Fruit fly (Drosophila melanogaster): ENCODE data around the gene CG34434.

- no peak for TF ChIP-seq kay (GFP tag; ENCODE audit: borderline replicate concordance)
- TF ChIP-seq CG5204 (GFP tag; optimal IDR thresholded peaks at IDR 0.05): no peak
- TF ChIP-seq CG33017 (tag; optimal IDR thresholded peaks at IDR 0.05): no peak
- no peak for TF ChIP-seq bab1 (GFP tag; optimal IDR thresholded peaks at IDR 0.05)
- no peak for TF ChIP-seq toe (GFP tag; optimal IDR thresholded peaks at IDR 0.05)
- TF ChIP-seq Mnt (GFP tag; optimal IDR thresholded peaks at IDR 0.05): no peak
- no peak for TF ChIP-seq CG11617 (GFP tag; optimal IDR thresholded peaks at IDR 0.05)
- TF ChIP-seq CG1620 (GFP tag; optimal IDR thresholded peaks at IDR 0.05): no peak
- TF ChIP-seq CG14711 (tag; optimal IDR thresholded peaks at IDR 0.05): no peak
- no peak for TF ChIP-seq cic (GFP tag; optimal IDR thresholded peaks at IDR 0.05)
Observed at dm6 chrX:5602308-5602707, 13.9 kb downstream of the CG34434 start.

All from whole organism, adult.